Fruit fly (Drosophila melanogaster) whole organism, adult: ENCODE data around the gene psh.

Source experiments
- CG12768 ChIP-seq: fragments of 200-800 bp; sonication (Bioruptor generic); optimal IDR thresholded peaks from 2 replicates; lab custom pipeline; 2017; ENCODE audit warnings: missing biosample characterization, missing genetic modification characterization, mild to moderate bottlenecking, moderate library complexity, missing genetic modification reagents
- CG1620 ChIP-seq: fragments of 200-800 bp; sonication (Bioruptor generic); optimal IDR thresholded peaks from 2 replicates; lab custom pipeline; 2016; ENCODE audit warnings: missing biosample characterization, missing genetic modification characterization
- CG33017 ChIP-seq: fragments of 200-800 bp; sonication (Bioruptor generic); optimal IDR thresholded peaks from 2 replicates; lab custom pipeline; 2018; ENCODE audit warnings: missing biosample characterization, mild to moderate bottlenecking, missing genetic modification characterization, moderate library complexity
- CG5204 ChIP-seq: fragments of 200-800 bp; sonication (Bioruptor generic); optimal IDR thresholded peaks from 2 replicates; lab custom pipeline; 2016; ENCODE audit warnings: missing biosample characterization, missing genetic modification characterization
- CG7045 ChIP-seq: fragments of 200-800 bp; sonication (Bioruptor generic); optimal IDR thresholded peaks from 2 replicates; lab custom pipeline; 2017; ENCODE audit warnings: missing biosample characterization, mild to moderate bottlenecking, missing genetic modification characterization
- CG7101 ChIP-seq: fragments of 200-800 bp; sonication (Bioruptor generic); optimal IDR thresholded peaks from 2 replicates; lab custom pipeline; 2018; ENCODE audit warnings: missing biosample characterization, mild to moderate bottlenecking, missing genetic modification characterization, moderate library complexity
- Hr96 ChIP-seq: fragments of 200-800 bp; sonication (Bioruptor generic); optimal IDR thresholded peaks from 2 replicates; lab custom pipeline; 2016; ENCODE audit warnings: missing biosample characterization, missing genetic modification characterization
- Mnt ChIP-seq: fragments of 200-800 bp; sonication (Bioruptor generic); optimal IDR thresholded peaks from 2 replicates; lab custom pipeline; 2016; ENCODE audit warnings: missing biosample characterization, mild to moderate bottlenecking, missing genetic modification characterization
- bab1 ChIP-seq: fragments of 200-800 bp; sonication (Bioruptor generic); optimal IDR thresholded peaks from 3 replicates; lab custom pipeline; 2019; ENCODE audit warnings: missing biosample characterization, mild to moderate bottlenecking, missing genetic modification characterization, moderate library complexity
- cic ChIP-seq: fragments of 200-800 bp; sonication (Bioruptor generic); optimal IDR thresholded peaks from 2 replicates; lab custom pipeline; 2017; ENCODE audit warnings: missing biosample characterization, mild to moderate bottlenecking, missing genetic modification characterization, moderate library complexity
- cnc ChIP-seq, 2 experiments: fragments of >200 bp; optimal IDR thresholded peaks; 2 replicates each; lab custom pipeline; 2017
- ovo ChIP-seq: fragments of 200-800 bp; sonication (Bioruptor generic); optimal IDR thresholded peaks from 2 replicates; lab custom pipeline; 2016; ENCODE audit warnings: missing biosample characterization, missing genetic modification characterization
- tj ChIP-seq: fragments of 200-800 bp; sonication (Bioruptor generic); optimal IDR thresholded peaks from 3 replicates; lab custom pipeline; 2017; ENCODE audit warnings: missing biosample characterization, mild to moderate bottlenecking, missing genetic modification characterization, moderate library complexity
- toe ChIP-seq: fragments of 200-800 bp; sonication (Bioruptor generic); optimal IDR thresholded peaks from 2 replicates; lab custom pipeline; 2016; ENCODE audit warnings: missing biosample characterization, missing genetic modification characterization

- TF ChIP-seq cic, result no peak
- no peak for TF ChIP-seq CG12768
- no peak for TF ChIP-seq CG7045 (GFP tag; lab: Kevin White, UChicago)
- no peak for TF ChIP-seq CG5204 (GFP tag; lab: Kevin White, UChicago)
- no peak for TF ChIP-seq CG7101 (tag; lab: Kevin White, UChicago)
- TF ChIP-seq CG1620 (GFP tag; lab: Kevin White, UChicago), result no peak
- TF ChIP-seq tj (GFP tag; lab: Kevin White, UChicago), result no peak
- no peak for TF ChIP-seq cnc (optimal IDR thresholded peaks at IDR 0.05; lab: Kevin White, UChicago)
- no peak for TF ChIP-seq bab1 (GFP tag; lab: Kevin White, UChicago)
- TF ChIP-seq CG33017, result no peak
- no peak for TF ChIP-seq toe (GFP tag; lab: Kevin White, UChicago)
- no peak for TF ChIP-seq Hr96 (GFP tag; lab: Kevin White, UChicago)
- no peak for TF ChIP-seq Mnt (GFP tag; lab: Kevin White, UChicago)
- no peak for TF ChIP-seq ovo
Observed at dm6 chrX:18438568-18438967, 48.2 kb downstream of the psh start, which contains the start of gene CG32551.
